Fruit fly (Drosophila melanogaster): ENCODE results near the gene CG16952.
A peak's percentile ranks its signal among the peaks of the same experiment; 100 is the strongest.

Gene CG16952

DNA sequence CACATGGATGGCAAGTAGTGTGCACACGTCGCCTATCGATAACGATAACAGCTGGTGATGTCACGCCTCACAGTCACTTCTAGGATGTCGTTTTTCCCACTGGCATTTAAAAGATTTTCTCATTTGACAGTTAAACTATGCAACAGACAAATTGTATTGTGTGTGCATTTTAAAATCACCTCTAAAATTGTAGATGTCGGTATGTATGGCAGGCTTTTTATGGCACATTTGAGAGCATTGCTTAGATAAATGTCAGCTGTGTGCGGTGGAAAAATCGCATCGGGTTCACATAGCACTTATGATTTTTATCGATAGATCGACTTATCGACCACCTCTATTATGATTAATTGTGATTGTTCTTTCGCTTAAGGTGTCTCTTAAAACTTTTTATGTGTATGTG lies 25.8 kb upstream of the CG16952 start, which contains the start of the genes ArgRS and CG8578 (continued):
- no peak for TF ChIP-seq tio (GFP tag; optimal IDR thresholded peaks at IDR 0.05)
- peak; percentile 84 for TF ChIP-seq gro (GFP tag; optimal IDR thresholded peaks at IDR 0.05)
- TF ChIP-seq Hmx (GFP tag; optimal IDR thresholded peaks at IDR 0.05), result no peak
- 0 out of 2 replicates have a peak, but pooled peaks have one; percentile 61 for TF ChIP-seq ttk (GFP tag; IDR thresholded peaks at IDR 0.05)
- TF ChIP-seq lmd (GFP tag; IDR thresholded peaks at IDR 0.05), result peak; percentile 70
- no peak for TF ChIP-seq Ssrp (tag; optimal IDR thresholded peaks at IDR 0.05)
- TF ChIP-seq CG42726 (GFP tag; IDR thresholded peaks at IDR 0.05; ENCODE audit: partially characterized antibody), result no peak
- no peak for TF ChIP-seq usp (GFP tag; optimal IDR thresholded peaks at IDR 0.05)
- TF ChIP-seq CG3281 (GFP tag; optimal IDR thresholded peaks at IDR 0.05), result no peak
- peak; percentile 52 for TF ChIP-seq Xbp1 (GFP tag; optimal IDR thresholded peaks at IDR 0.05)
- TF ChIP-seq slbo (GFP tag; IDR thresholded peaks at IDR 0.05), result peak; percentile 72
- peak; percentile 24 for TF ChIP-seq Hr3 (GFP tag; optimal IDR thresholded peaks at IDR 0.05)
- no peak for TF ChIP-seq gce (GFP tag; IDR thresholded peaks at IDR 0.05)
- TF ChIP-seq unc-4 (GFP tag; IDR thresholded peaks at IDR 0.05; ENCODE audit: partially characterized antibody), result peak; percentile 79
- no peak for TF ChIP-seq Sox100B (GFP tag; optimal IDR thresholded peaks at IDR 0.05)
- peak; percentile 94 for TF ChIP-seq CG3995 (GFP tag; optimal IDR thresholded peaks at IDR 0.05)
- TF ChIP-seq pnt (GFP tag; optimal IDR thresholded peaks at IDR 0.05), result peak; percentile 86
- TF ChIP-seq CG13624 (GFP tag; optimal IDR thresholded peaks at IDR 0.05), result peak; percentile 34
- TF ChIP-seq ara (GFP tag; IDR thresholded peaks at IDR 0.05), result peak; percentile 43; the same call in 1 of the 2 replicates
- TF ChIP-seq Dek (tag; optimal IDR thresholded peaks at IDR 0.05), result no peak
- peak; percentile 93 for TF ChIP-seq BEAF-32 (GFP tag; optimal IDR thresholded peaks at IDR 0.05)
- no peak for TF ChIP-seq CG4854 (GFP tag; optimal IDR thresholded peaks at IDR 0.05)
- peak; percentile 71 for TF ChIP-seq CG14441 (GFP tag; IDR thresholded peaks at IDR 0.05)
- TF ChIP-seq Lpt (GFP tag; optimal IDR thresholded peaks at IDR 0.05), result no peak
- peak; percentile 75; the same call in 1 of the 2 replicates for TF ChIP-seq hbn (GFP tag; IDR thresholded peaks at IDR 0.05; ENCODE audit: partially characterized antibody)
- peak; percentile 38; the same call in 1 of the 2 replicates for TF ChIP-seq E2f2 (GFP tag; IDR thresholded peaks at IDR 0.05)
- TF ChIP-seq Chrac-16 (GFP tag; optimal IDR thresholded peaks at IDR 0.05), result peak; percentile 27
- TF ChIP-seq CG4424 (GFP tag; optimal IDR thresholded peaks at IDR 0.05), result no peak
- TF ChIP-seq esg (GFP tag; conservative IDR thresholded peaks at IDR 0.05), result no peak
- TF ChIP-seq CG7786 (GFP tag; optimal IDR thresholded peaks at IDR 0.05), result peak; percentile 43
- no peak for TF ChIP-seq CG11560 (tag; IDR thresholded peaks at IDR 0.05)
- no peak for TF ChIP-seq br (optimal IDR thresholded peaks at IDR 0.05)
- no peak for TF ChIP-seq cad (GFP tag; optimal IDR thresholded peaks at IDR 0.05)
- TF ChIP-seq CG18476 (GFP tag; optimal IDR thresholded peaks at IDR 0.05), result no peak
- peak; percentile 85 for TF ChIP-seq CG13287 (GFP tag; IDR thresholded peaks at IDR 0.05; ENCODE audit: partially characterized antibody)
- no peak for TF ChIP-seq grn (GFP tag; optimal IDR thresholded peaks at IDR 0.05)
- no peak for TF ChIP-seq chm (GFP tag; IDR thresholded peaks at IDR 0.05)
- TF ChIP-seq CG15514 (GFP tag; optimal IDR thresholded peaks at IDR 0.05), result no peak
- no peak for TF ChIP-seq CG11247 (GFP tag; IDR thresholded peaks at IDR 0.05)
- TF ChIP-seq gsb (GFP tag; IDR thresholded peaks at IDR 0.05), result no peak
- peak; percentile 39 for TF ChIP-seq CTCF (GFP tag; optimal IDR thresholded peaks at IDR 0.05)
- TF ChIP-seq Deaf1 (tag; optimal IDR thresholded peaks at IDR 0.05), result no peak
- TF ChIP-seq CG4820 (GFP tag; optimal IDR thresholded peaks at IDR 0.05), result no peak
- TF ChIP-seq ken (GFP tag; IDR thresholded peaks at IDR 0.05), result no peak
- peak; percentile 84 for TF ChIP-seq bab2 (GFP tag; optimal IDR thresholded peaks at IDR 0.05)
- TF ChIP-seq CG17802 (tag; optimal IDR thresholded peaks at IDR 0.05), result peak; percentile 78
- no peak for TF ChIP-seq da (GFP tag; optimal IDR thresholded peaks at IDR 0.05)
- no peak for TF ChIP-seq CG12744 (GFP tag; optimal IDR thresholded peaks at IDR 0.05)
- TF ChIP-seq CG17328 (GFP tag; IDR thresholded peaks at IDR 0.05), result peak; percentile 27; the same call in 1 of the 2 replicates
- TF ChIP-seq Oli (tag; optimal IDR thresholded peaks at IDR 0.05), result no peak
- TF ChIP-seq Mes4 (GFP tag; optimal IDR thresholded peaks at IDR 0.05), result peak; percentile 3
- no peak for TF ChIP-seq CG6654 (GFP tag; optimal IDR thresholded peaks at IDR 0.05)
- TF ChIP-seq Nf-YB (GFP tag; optimal IDR thresholded peaks at IDR 0.05), result no peak

Measured in whole organism, embryonic.